Fruit fly (Drosophila melanogaster) whole organism, pupa: Measurements from ENCODE around the gene hfp.

Experiments used
- CG10348 ChIP-seq: fragments of 200-800 bp; sonication (Bioruptor generic); IDR thresholded peaks from 2 replicates; pipeline ENCODE4 v1.3.6; 2022; ENCODE audit warnings: missing biosample characterization, missing genetic modification characterization
- CG12605 ChIP-seq: fragments of 200-800 bp; sonication (Bioruptor generic); IDR thresholded peaks from 2 replicates; pipeline ENCODE4 v1.3.6; 2022; ENCODE audit warnings: missing biosample characterization, missing genetic modification characterization
- CG13204 ChIP-seq: fragments of 200-800 bp; sonication (Bioruptor generic); optimal IDR thresholded peaks from 2 replicates; lab custom pipeline; 2018; ENCODE audit warnings: missing biosample characterization, mild to moderate bottlenecking, missing genetic modification characterization, moderate library complexity
- CG14655 ChIP-seq: fragments of 200-800 bp; sonication (Bioruptor generic); optimal IDR thresholded peaks from 3 replicates; lab custom pipeline; 2017; ENCODE audit warnings: mild to moderate bottlenecking, missing biosample characterization, missing genetic modification reagents, missing genetic modification characterization
- CG15710 ChIP-seq: fragments of 200-800 bp; sonication (Bioruptor generic); optimal IDR thresholded peaks from 2 replicates; lab custom pipeline; 2018; ENCODE audit warnings: missing biosample characterization, mild to moderate bottlenecking, missing genetic modification characterization, moderate library complexity
- CG17806 ChIP-seq: fragments of 200-800 bp; sonication (Bioruptor generic); optimal IDR thresholded peaks from 2 replicates; lab custom pipeline; 2018; ENCODE audit warnings: missing biosample characterization, mild to moderate bottlenecking, missing genetic modification characterization, moderate library complexity
- CG32121 ChIP-seq: fragments of 200-800 bp; sonication (Bioruptor generic); IDR thresholded peaks from 2 replicates; pipeline ENCODE4 v1.3.6; 2022; ENCODE audit warnings: missing biosample characterization, missing genetic modification characterization
- CG34367 ChIP-seq: fragments of 200-800 bp; sonication (Bioruptor generic); optimal IDR thresholded peaks from 2 replicates; lab custom pipeline; 2018; ENCODE audit warnings: missing biosample characterization, mild to moderate bottlenecking, missing genetic modification characterization
- CG4496 ChIP-seq: fragments of 200-800 bp; sonication (Bioruptor generic); IDR thresholded peaks from 3 replicates; pipeline ENCODE4 v1.3.6; 2022; ENCODE audit warnings: missing biosample characterization, missing genetic modification characterization
- CG8159 ChIP-seq: fragments of 200-800 bp; sonication (Bioruptor generic); optimal IDR thresholded peaks from 3 replicates; lab custom pipeline; 2018; ENCODE audit warnings: missing biosample characterization, mild to moderate bottlenecking, missing genetic modification characterization, moderate library complexity
- CG8301 ChIP-seq: fragments of 200-800 bp; sonication (Bioruptor generic); optimal IDR thresholded peaks from 2 replicates; lab custom pipeline; 2018; ENCODE audit warnings: missing biosample characterization, mild to moderate bottlenecking, missing genetic modification characterization
- CG9948 ChIP-seq: fragments of 200-800 bp; sonication (Bioruptor generic); optimal IDR thresholded peaks from 2 replicates; lab custom pipeline; 2018; ENCODE audit warnings: missing biosample characterization, mild to moderate bottlenecking, missing genetic modification characterization, moderate library complexity
- D1 ChIP-seq: fragments of 200-800 bp; sonication (Bioruptor generic); optimal IDR thresholded peaks from 2 replicates; lab custom pipeline; 2018; ENCODE audit warnings: missing biosample characterization, mild to moderate bottlenecking, missing genetic modification characterization, moderate library complexity
- EcR ChIP-seq: fragments of 200-800 bp; sonication (Bioruptor generic); optimal IDR thresholded peaks from 3 replicates; lab custom pipeline; 2019; ENCODE audit warnings: missing biosample characterization, missing genetic modification characterization, mild to moderate bottlenecking, moderate library complexity, missing genetic modification reagents
- Ets98B ChIP-seq: fragments of 200-800 bp; sonication (Bioruptor generic); IDR thresholded peaks from 2 replicates; pipeline ENCODE4 v1.3.6; 2022; ENCODE audit warnings: missing biosample characterization, missing genetic modification characterization
- Pif1A ChIP-seq: fragments of 200-800 bp; sonication (Bioruptor generic); optimal IDR thresholded peaks from 3 replicates; lab custom pipeline; 2016; ENCODE audit warnings: missing biosample characterization, missing genetic modification characterization
- Pif1B ChIP-seq: fragments of 200-800 bp; sonication (Bioruptor generic); optimal IDR thresholded peaks from 3 replicates; lab custom pipeline; 2016; ENCODE audit warnings: missing biosample characterization, missing genetic modification characterization
- Snoo ChIP-seq: fragments of 200-800 bp; sonication (Bioruptor generic); optimal IDR thresholded peaks from 3 replicates; lab custom pipeline; 2017; ENCODE audit warnings: missing biosample characterization, mild to moderate bottlenecking, missing genetic modification characterization, inconsistent platforms
- fd96Ca ChIP-seq: fragments of 200-800 bp; sonication (Bioruptor generic); IDR thresholded peaks from 3 replicates; pipeline ENCODE4 v1.3.6; 2022; ENCODE audit warnings: missing biosample characterization, missing genetic modification characterization
- gl ChIP-seq: fragments of 200-800 bp; sonication (Bioruptor generic); optimal IDR thresholded peaks from 2 replicates; lab custom pipeline; 2018; ENCODE audit warnings: missing biosample characterization, mild to moderate bottlenecking, missing genetic modification characterization
- rn ChIP-seq: fragments of 200-800 bp; sonication (Bioruptor generic); IDR thresholded peaks from 2 replicates; pipeline ENCODE4 v1.3.6; 2022; ENCODE audit warnings: missing biosample characterization, missing genetic modification characterization

Gene hfp

DNA sequence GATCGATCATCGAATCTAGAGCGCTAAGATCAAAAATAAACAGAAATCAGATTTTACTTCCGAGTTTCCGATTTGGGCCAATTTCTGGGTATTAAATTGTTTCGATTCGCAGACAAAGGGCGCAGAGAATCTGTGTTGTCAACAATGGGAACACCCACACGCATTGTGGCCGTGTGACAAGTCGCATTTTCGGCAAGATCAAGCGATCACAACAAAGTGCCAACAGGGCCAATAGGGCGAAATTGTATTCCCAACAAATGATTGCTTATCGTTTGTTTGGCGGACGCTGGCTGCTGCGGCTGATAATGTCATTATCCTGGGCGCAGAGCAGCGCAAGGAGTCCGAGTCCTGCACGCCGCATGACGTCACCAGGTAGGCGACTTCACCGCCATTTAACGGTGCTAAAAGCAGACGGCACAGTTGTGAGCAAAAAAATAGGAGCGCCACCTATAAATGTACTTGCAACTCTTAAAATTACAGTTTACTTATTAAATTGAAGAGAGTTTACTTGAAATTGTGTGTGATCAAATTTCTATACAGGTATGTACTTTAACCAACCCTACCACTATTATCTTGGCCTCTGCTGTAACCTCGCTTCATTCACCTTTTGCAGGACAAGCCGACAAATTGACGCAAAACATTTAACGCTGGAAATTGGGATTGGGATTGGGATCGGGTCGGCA, 23.3 kb downstream of the hfp start:
- TF ChIP-seq CG32121 (GFP tag; lab: Robert Waterston, UW), result no peak
- TF ChIP-seq rn (GFP tag; lab: Robert Waterston, UW), result peak; percentile 25; the same call in 1 of the 2 replicates
- TF ChIP-seq gl, result no peak
- peak; percentile 67 for TF ChIP-seq CG15710 (tag; lab: Kevin White, UChicago)
- TF ChIP-seq CG8159 (tag; lab: Kevin White, UChicago), result peak; percentile 49
- no peak for TF ChIP-seq Pif1B
- TF ChIP-seq CG34367 (tag; lab: Kevin White, UChicago), result peak; percentile 63
- TF ChIP-seq CG10348 (GFP tag; lab: Robert Waterston, UW), result no peak
- no peak for TF ChIP-seq EcR
- TF ChIP-seq CG4496 (GFP tag; lab: Robert Waterston, UW), result peak; percentile 79
- TF ChIP-seq CG13204 (GFP tag; lab: Kevin White, UChicago), result no peak
- TF ChIP-seq CG9948 (tag; lab: Kevin White, UChicago), result peak; percentile 49
- peak; percentile 56; the same call in 2 of the 3 replicates for TF ChIP-seq fd96Ca
- TF ChIP-seq Snoo (tag; lab: Kevin White, UChicago), result no peak
- TF ChIP-seq Ets98B (GFP tag; lab: Robert Waterston, UW), result peak; percentile 48; the same call in 1 of the 2 replicates
- TF ChIP-seq CG17806, result peak; percentile 38
- 0 out of 2 replicates have a peak, but pooled peaks have one; percentile 35 for TF ChIP-seq CG12605 (GFP tag; lab: Robert Waterston, UW)
- no peak for TF ChIP-seq D1 (tag; lab: Kevin White, UChicago)
- no peak for TF ChIP-seq Pif1A
- TF ChIP-seq CG14655 (GFP tag; lab: Kevin White, UChicago), result peak; percentile 36
- peak; percentile 15 for TF ChIP-seq CG8301 (tag; lab: Kevin White, UChicago)
- TF ChIP-seq, all 21 proteins: peak for 12

DNA sequence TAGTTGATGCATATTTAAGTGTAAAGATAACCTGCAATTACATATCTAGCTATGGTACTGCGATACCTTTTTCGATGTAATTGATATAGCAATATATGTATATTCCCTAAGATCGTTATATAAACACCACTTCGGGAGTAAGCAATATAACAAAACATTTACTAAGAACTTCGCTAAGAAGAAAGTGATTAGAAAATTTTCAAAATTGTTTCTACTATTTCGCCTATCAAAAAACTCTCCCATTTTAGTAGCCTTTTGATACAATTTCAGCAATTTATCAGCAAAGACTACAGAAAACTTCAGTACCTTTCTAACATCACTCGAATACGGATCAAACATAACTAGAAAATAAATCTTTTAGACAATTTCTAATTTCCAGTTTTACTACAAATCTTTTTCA, 25.1 kb downstream of the hfp start, which contains the start of gene robl62A:
robl62A (plus strand) TSS at position 301 of the 400 bp plus-strand sequence.
- no peak for TF ChIP-seq gl
- TF ChIP-seq CG17806, result no peak
- TF ChIP-seq CG13204 (GFP tag; lab: Kevin White, UChicago), result no peak
- TF ChIP-seq Pif1B, result no peak
- no peak for TF ChIP-seq CG8301 (tag; lab: Kevin White, UChicago)
- TF ChIP-seq D1 (tag; lab: Kevin White, UChicago), result no peak
- TF ChIP-seq Snoo (tag; lab: Kevin White, UChicago), result no peak
- no peak for TF ChIP-seq CG4496 (GFP tag; lab: Robert Waterston, UW)
- no peak for TF ChIP-seq CG10348 (GFP tag; lab: Robert Waterston, UW)
- TF ChIP-seq EcR, result no peak
- no peak for TF ChIP-seq CG8159 (tag; lab: Kevin White, UChicago)
- TF ChIP-seq rn (GFP tag; lab: Robert Waterston, UW), result no peak
- no peak for TF ChIP-seq CG34367 (tag; lab: Kevin White, UChicago)

DNA sequence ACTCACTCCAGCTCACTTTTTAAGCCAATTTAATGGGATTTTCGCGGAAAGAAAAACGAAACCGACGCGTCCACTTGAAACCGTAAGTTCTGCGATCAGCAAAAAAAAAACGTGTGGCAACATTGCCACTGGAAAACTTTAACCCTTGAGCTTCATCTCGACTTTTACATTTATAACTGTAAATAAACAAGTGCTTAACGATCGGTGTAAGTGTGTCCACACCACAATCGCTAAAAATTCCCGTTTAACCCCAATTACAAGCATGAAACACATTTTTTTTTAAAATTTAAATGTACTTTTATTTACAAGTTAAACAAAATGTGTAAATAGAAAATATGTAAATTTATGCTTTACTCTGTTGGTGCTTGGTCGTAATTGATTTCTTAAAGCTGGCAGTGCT, 27.2 kb downstream of the hfp start, which contains the start of gene Ptp61F:
Ptp61F (minus strand) TSS at position 101 of the 400 bp plus-strand sequence.
- TF ChIP-seq CG15710 (tag; lab: Kevin White, UChicago) (no peak), fd96Ca (no peak), CG13204 (GFP tag; lab: Kevin White, UChicago) (no peak), CG4496 (GFP tag; lab: Robert Waterston, UW) (no peak), EcR (no peak), CG32121 (GFP tag; lab: Robert Waterston, UW) (no peak), CG9948 (tag; lab: Kevin White, UChicago) (no peak), Pif1B (no peak), gl (no peak), CG10348 (GFP tag; lab: Robert Waterston, UW) (no peak), Pif1A (no peak), CG17806 (no peak), D1 (tag; lab: Kevin White, UChicago) (no peak), CG34367 (tag; lab: Kevin White, UChicago) (no peak), CG8159 (tag; lab: Kevin White, UChicago) (no peak)
- TF ChIP-seq, all 21 proteins: peak for 0

DNA sequence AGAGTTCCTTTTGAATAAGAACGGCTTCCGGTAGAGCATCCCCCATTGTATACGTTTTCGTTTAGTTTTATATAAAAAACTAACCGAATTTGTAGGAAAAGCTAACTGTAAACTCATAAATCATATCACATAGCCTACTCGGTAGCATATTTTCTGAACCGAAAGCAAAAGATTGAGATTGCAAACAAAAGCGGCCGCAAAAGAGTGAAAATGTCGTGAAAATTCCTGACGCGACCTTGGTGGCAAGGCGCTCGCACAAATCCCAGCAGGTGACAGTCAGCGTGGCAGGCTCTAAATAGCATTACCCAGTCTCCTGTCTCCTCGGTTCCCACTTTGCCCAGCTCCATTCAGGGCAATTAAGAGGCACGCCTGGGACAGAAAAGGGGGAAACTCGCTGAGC, 30.4 kb downstream of the hfp start, which contains the start of gene Naa30B:
Naa30B (minus strand) TSS at position 101 of the 400 bp plus-strand sequence.
- no peak for TF ChIP-seq CG13204 (GFP tag; lab: Kevin White, UChicago)
- TF ChIP-seq Ets98B (GFP tag; lab: Robert Waterston, UW), result no peak
- no peak for TF ChIP-seq CG8159 (tag; lab: Kevin White, UChicago)
- no peak for TF ChIP-seq Snoo (tag; lab: Kevin White, UChicago)
- TF ChIP-seq fd96Ca, result no peak
- TF ChIP-seq CG15710 (tag; lab: Kevin White, UChicago), result no peak

DNA sequence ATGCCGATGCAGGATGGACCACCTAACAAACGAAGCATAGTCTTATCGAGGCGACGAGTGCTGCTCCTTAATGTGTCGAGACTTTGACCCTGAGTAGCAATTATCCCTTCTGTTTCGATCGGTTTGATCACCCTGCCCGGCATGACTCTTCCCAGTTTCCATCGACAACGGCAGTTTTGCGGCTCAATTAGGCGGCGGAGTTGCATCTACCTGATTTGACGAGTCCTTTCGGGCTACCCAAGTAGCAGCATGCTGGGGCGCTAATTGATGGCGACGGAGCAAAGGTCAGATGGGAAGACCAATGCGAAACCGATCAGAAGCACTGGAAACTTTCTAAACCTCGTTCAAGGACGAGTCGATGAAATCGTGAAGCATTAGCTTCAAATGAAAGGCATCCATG, 31.4 kb downstream of the hfp start:
- TF ChIP-seq fd96Ca (no peak), CG17806 (no peak), EcR (no peak), CG14655 (GFP tag; lab: Kevin White, UChicago) (no peak), gl (no peak), CG10348 (GFP tag; lab: Robert Waterston, UW) (no peak)

DNA sequence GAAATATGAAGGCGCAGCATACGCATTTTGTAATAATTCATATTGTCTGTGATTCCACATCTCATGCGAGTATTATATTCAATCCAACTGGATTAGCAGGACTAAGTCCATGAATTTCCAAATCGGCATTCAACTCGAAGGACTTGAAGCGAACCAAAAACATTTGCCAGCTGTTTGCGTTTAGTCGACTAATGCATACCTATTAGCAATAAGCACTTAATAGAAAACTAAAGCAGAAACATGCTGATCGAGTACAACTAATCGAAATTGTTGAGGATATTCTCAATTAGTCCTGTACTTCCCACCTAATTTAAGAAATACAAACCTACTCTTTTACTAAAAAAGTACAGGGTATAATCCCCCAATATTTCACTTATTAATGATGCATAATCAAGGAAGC, 33.1 kb downstream of the hfp start:
- no peak for TF ChIP-seq CG34367 (tag; lab: Kevin White, UChicago)
- TF ChIP-seq CG4496 (GFP tag; lab: Robert Waterston, UW), result no peak
- no peak for TF ChIP-seq Ets98B (GFP tag; lab: Robert Waterston, UW)
- TF ChIP-seq Snoo (tag; lab: Kevin White, UChicago), result no peak
- TF ChIP-seq CG8159 (tag; lab: Kevin White, UChicago), result no peak
- TF ChIP-seq Pif1B, result no peak
- no peak for TF ChIP-seq rn (GFP tag; lab: Robert Waterston, UW)
- no peak for TF ChIP-seq gl
- no peak for TF ChIP-seq CG32121 (GFP tag; lab: Robert Waterston, UW)
